Worm (Caenorhabditis elegans) whole organism, L4/young adult: ENCODE data around the gene W01B6.4.

Source experiments
- W03F9.2 ChIP-seq: fragments of 150-350 bp; optimal IDR thresholded peaks from 2 replicates; lab custom pipeline; 2014; ENCODE audit warnings: missing biosample characterization, missing genetic modification characterization
- dao-5 ChIP-seq: sonication (generic microtip); optimal IDR thresholded peaks from 2 replicates; lab custom pipeline; 2016; ENCODE audit warnings: missing genotype, missing genetic modification characterization, moderate library complexity, missing compliant biosample characterization
- him-1 ChIP-seq: sonication (generic microtip); optimal IDR thresholded peaks from 2 replicates; lab custom pipeline; 2016; ENCODE audit warnings: missing genotype, missing genetic modification reagents, missing genetic modification characterization, missing compliant biosample characterization

The W01B6.4 gene

ce11 chrIV:10056138-10056537 is 19.1 kb upstream of the W01B6.4 start, which contains the start of gene T04B2.7:
TSS of gene T04B2.7 (minus strand) at chrIV:10056238.
- TF ChIP-seq W03F9.2 (tag; lab: Kevin White, UChicago) (no peak), dao-5 (tag; lab: Kevin White, UChicago) (no peak), him-1 (tag; lab: Kevin White, UChicago) (no peak)

DNA sequence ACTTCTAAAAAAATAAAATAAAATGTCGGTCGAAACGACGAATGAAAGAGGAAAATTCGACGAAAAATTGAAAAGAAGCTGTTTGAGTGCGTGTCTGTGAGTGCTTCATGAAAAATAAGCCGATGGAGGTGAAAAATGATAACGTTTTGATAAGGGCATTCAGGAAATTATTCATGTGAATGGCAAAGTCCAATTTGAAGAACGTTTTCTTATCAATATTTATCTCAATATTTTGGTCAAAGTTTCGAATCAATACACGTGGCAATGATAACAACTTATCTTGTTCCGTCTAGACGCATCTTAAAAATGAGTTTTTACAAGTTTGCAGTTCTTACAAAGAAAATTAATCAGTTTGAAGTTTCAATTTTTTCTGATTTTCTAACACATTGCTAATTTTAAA is 16.1 kb upstream of the W01B6.4 start:
- TF ChIP-seq dao-5 (tag; lab: Kevin White, UChicago) (no peak), him-1 (tag; lab: Kevin White, UChicago) (no peak), W03F9.2 (tag; lab: Kevin White, UChicago) (no peak)

ce11 chrIV:10060795-10061194 is 14.5 kb upstream of the W01B6.4 start:
- no peak for TF ChIP-seq him-1 (tag; lab: Kevin White, UChicago)
- no peak for TF ChIP-seq W03F9.2 (tag; lab: Kevin White, UChicago)
- TF ChIP-seq dao-5 (tag; lab: Kevin White, UChicago), result no peak

- TF ChIP-seq him-1 (tag; lab: Kevin White, UChicago) (no peak), W03F9.2 (tag; lab: Kevin White, UChicago) (no peak), dao-5 (tag; lab: Kevin White, UChicago) (no peak)
Observed at ce11 chrIV:10062728-10063127, 12.5 kb upstream of the W01B6.4 start, which contains the start of gene ipla-7. TSS of gene ipla-7 (minus strand) at chrIV:10062849.

ce11 chrIV:10063941-10064340 is 11.3 kb upstream of the W01B6.4 start:
- no peak for TF ChIP-seq dao-5 (tag; lab: Kevin White, UChicago)
- no peak for TF ChIP-seq him-1 (tag; lab: Kevin White, UChicago)
- no peak for TF ChIP-seq W03F9.2 (tag; lab: Kevin White, UChicago)

ce11 chrIV:10065159-10065558 is 10.1 kb upstream of the W01B6.4 start:
- no peak for TF ChIP-seq W03F9.2 (tag; lab: Kevin White, UChicago)
- no peak for TF ChIP-seq him-1 (tag; lab: Kevin White, UChicago)
- no peak for TF ChIP-seq dao-5 (tag; lab: Kevin White, UChicago)

DNA sequence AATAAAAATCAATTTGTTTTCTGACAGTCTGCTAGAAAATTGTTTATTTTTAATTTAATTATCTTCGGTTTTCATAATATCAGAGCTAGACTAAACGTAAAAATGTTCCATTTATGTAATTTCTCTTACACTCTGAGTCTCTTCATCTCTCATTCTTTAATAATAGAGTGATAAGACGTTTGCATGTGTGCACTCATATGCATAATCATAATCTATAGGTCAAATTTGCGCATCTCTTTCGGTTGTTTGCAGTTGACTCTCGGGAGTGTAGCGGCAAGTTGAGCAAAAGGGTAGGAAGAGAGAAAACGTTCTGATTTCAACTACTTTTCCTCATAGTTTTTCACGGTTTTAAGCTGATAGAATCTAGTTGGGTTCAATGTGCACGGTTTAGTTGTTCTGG is 8.8 kb upstream of the W01B6.4 start:
- TF ChIP-seq W03F9.2 (tag; lab: Kevin White, UChicago) (no peak), him-1 (tag; lab: Kevin White, UChicago) (no peak), dao-5 (tag; lab: Kevin White, UChicago) (no peak)

DNA sequence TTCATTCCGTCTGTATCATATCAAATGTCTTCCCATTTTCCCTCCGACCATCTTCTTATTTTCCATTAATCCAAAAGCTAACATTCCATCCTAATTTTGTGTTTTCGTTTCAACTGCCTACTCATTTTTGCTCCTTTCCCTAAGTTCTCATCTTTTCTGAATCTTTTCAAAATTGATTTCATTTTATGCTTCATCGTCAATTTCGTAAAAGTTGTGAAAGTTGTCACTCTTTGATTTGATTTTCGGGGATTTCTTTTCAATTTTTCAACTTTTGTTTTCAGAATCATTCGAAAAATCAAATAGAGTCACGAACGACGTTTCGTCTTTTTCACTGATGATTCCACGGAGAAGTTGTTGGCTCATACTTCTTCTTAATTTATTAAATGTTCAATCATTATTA is 7.7 kb upstream of the W01B6.4 start, which contains the start of gene cwn-2:
TSS of gene cwn-2 (plus strand) at position 276 of the 400 bp plus-strand sequence.
- TF ChIP-seq W03F9.2 (tag; lab: Kevin White, UChicago) (no peak), dao-5 (tag; lab: Kevin White, UChicago) (no peak), him-1 (tag; lab: Kevin White, UChicago) (no peak)

DNA sequence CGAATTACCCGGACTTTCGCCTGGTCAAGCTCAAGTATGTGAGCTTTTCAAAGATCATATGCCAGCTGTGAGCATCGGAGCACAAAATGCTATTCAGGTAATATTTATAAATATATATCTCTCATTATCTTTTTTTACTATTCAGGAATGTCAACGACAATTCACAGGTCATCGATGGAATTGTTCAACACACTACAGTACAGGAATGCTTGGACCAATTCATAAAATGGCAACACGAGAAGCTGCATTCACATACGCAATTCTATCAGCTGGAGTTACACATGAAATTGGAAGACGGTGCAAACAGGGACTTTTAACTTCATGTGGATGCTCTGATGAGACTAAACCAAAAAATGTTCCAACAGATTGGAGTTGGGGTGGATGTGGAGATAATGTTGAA is 7.0 kb upstream of the W01B6.4 start:
- TF ChIP-seq dao-5 (tag; lab: Kevin White, UChicago) (no peak), W03F9.2 (tag; lab: Kevin White, UChicago) (no peak), him-1 (tag; lab: Kevin White, UChicago) (no peak)

- TF ChIP-seq dao-5 (tag; lab: Kevin White, UChicago), result no peak
- TF ChIP-seq him-1 (tag; lab: Kevin White, UChicago), result no peak
- TF ChIP-seq W03F9.2 (tag; lab: Kevin White, UChicago), result no peak
Observed at ce11 chrIV:10072527-10072926, 2.7 kb upstream of the W01B6.4 start, which contains the start of gene W01B6.3. TSS of gene W01B6.3 (minus strand) at chrIV:10072627.

ce11 chrIV:10075899-10076298 is 639 bp downstream of the W01B6.4 start, which contains the start of gene W01B6.5:
TSS of gene W01B6.5 (plus strand) at chrIV:10076199.
- TF ChIP-seq dao-5 (tag; lab: Kevin White, UChicago), result no peak
- TF ChIP-seq him-1 (tag; lab: Kevin White, UChicago), result no peak
- no peak for TF ChIP-seq W03F9.2 (tag; lab: Kevin White, UChicago)

- TF ChIP-seq dao-5 (tag; lab: Kevin White, UChicago) (no peak), him-1 (tag; lab: Kevin White, UChicago) (no peak), W03F9.2 (tag; lab: Kevin White, UChicago) (no peak)
Observed at ce11 chrIV:10078003-10078402, 2.7 kb downstream of the W01B6.4 start.

DNA sequence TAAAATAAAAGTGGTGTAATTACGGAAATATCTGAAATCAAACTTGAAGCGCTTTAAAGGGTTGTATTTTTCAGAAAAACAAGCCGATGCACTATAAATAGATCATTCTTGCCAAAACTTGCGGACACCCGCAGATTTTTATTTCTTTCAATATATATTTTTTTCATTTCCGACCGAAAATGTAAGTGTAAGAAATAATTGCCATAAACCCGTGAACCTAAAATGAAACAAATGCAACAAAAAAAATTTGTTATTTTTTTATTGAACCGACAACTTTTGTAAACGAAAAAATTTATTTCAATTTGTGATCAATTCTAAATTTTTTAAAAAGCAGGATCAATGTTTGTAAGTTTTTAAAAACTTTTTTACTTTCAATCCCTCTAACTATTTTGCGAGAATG is 5.6 kb downstream of the W01B6.4 start, which contains the start of gene W01B6.6:
TSS of gene W01B6.6 (plus strand) at position 301 of the 400 bp plus-strand sequence.
- TF ChIP-seq him-1 (tag; lab: Kevin White, UChicago), result no peak
- no peak for TF ChIP-seq dao-5 (tag; lab: Kevin White, UChicago)
- no peak for TF ChIP-seq W03F9.2 (tag; lab: Kevin White, UChicago)

DNA sequence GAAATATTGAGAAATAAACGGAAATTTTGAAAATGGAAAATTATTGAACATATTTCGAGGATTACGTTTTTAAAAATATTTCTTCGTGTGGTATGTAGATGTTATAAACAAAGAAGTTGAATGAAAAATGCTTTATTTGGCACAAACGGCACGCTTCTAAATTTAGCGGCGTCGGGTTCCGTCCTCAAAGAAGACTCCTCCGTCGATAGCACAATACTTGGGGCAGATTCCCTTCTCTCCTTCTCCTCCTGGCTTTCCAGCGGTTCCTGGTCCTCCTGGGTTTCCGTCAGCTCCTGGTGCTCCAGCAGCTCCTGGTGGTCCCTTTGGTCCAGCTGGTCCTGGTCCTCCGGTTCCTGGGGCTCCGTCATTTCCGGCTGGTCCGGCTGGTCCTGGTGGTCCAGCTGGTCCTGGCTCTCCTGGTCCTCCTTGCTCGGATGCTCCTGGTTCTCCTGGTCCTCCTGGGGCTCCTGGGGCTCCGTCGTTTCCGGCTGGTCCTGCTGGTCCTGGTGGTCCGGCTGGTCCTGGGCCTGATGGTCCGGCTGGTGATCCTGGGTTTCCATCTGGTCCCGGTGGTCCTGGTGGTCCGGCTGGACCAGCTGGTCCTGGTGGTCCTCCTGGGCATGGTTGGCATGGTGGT is 9.2 kb downstream of the W01B6.4 start, which contains the start of gene W01B6.8:
TSS of gene W01B6.8 (minus strand) at position 51 of the 637 bp plus-strand sequence.
- TF ChIP-seq W03F9.2 (tag; lab: Kevin White, UChicago), result no peak
- no peak for TF ChIP-seq him-1 (tag; lab: Kevin White, UChicago)
- no peak for TF ChIP-seq dao-5 (tag; lab: Kevin White, UChicago)
